Worm (Caenorhabditis elegans) whole organism, mixed stage, embryonic: ENCODE data around the gene scl-19.
"Not testable (repeated sequence)": the region's sequence is repeated elsewhere in the genome, so short reads cannot be mapped to it uniquely, and the experiment has no call there.

Experiments
- M03D4.4 ChIP-seq: sonication (generic microtip); optimal IDR thresholded peaks from 2 replicates; lab custom pipeline; 2017; ENCODE audit warnings: mild to moderate bottlenecking, missing genetic modification characterization, missing compliant biosample characterization
- bed-3 ChIP-seq: fragments of 200-800 bp; sonication (Bioruptor generic); optimal IDR thresholded peaks from 3 replicates; lab custom pipeline; 2018; ENCODE audit warnings: mild to moderate bottlenecking, missing genetic modification characterization, moderate library complexity, missing compliant biosample characterization
- blmp-1 ChIP-seq: fragments of 150-350 bp; optimal IDR thresholded peaks from 2 replicates; lab custom pipeline; 2014; ENCODE audit warnings: missing biosample characterization, missing genetic modification characterization
- ceh-39 ChIP-seq: fragments of 150-350 bp; optimal IDR thresholded peaks from 2 replicates; lab custom pipeline; 2014; ENCODE audit warnings: missing biosample characterization, missing genetic modification characterization
- ceh-43 ChIP-seq: fragments of 200-800 bp; sonication (Bioruptor generic); optimal IDR thresholded peaks from 2 replicates; lab custom pipeline; 2018; ENCODE audit warnings: mild to moderate bottlenecking, missing genetic modification characterization, moderate library complexity, missing compliant biosample characterization
- ceh-83 ChIP-seq: fragments of 200-800 bp; sonication (Bioruptor generic); optimal IDR thresholded peaks from 2 replicates; lab custom pipeline; 2018; ENCODE audit warnings: mild to moderate bottlenecking, missing genetic modification characterization, missing compliant biosample characterization
- ces-1 ChIP-seq: fragments of 150-350 bp; optimal IDR thresholded peaks from 2 replicates; lab custom pipeline; 2014; ENCODE audit warnings: missing biosample characterization, missing genetic modification reagents, missing genetic modification characterization
- cnd-1 ChIP-seq: fragments of 200-800 bp; sonication (Bioruptor generic); optimal IDR thresholded peaks from 2 replicates; lab custom pipeline; 2018; ENCODE audit warnings: mild to moderate bottlenecking, missing genetic modification characterization, missing compliant biosample characterization
- drap-1 ChIP-seq: fragments of 200-800 bp; sonication (Bioruptor generic); optimal IDR thresholded peaks from 3 replicates; lab custom pipeline; 2018; ENCODE audit warnings: mild to moderate bottlenecking, missing genetic modification characterization, missing compliant biosample characterization
- elt-1 ChIP-seq: sonication (generic microtip); optimal IDR thresholded peaks from 2 replicates; lab custom pipeline; 2017; ENCODE audit warnings: missing genetic modification characterization, mild to moderate bottlenecking, missing compliant biosample characterization, antibody characterized with exemption, moderate library complexity, borderline replicate concordance; ENCODE audit not compliant: insufficient read depth
- elt-3 ChIP-seq: fragments of 150-350 bp; optimal IDR thresholded peaks from 2 replicates; lab custom pipeline; 2014; ENCODE audit warnings: missing biosample characterization, missing genetic modification characterization
- flh-1 ChIP-seq: fragments of 200-800 bp; sonication (Bioruptor generic); optimal IDR thresholded peaks from 2 replicates; lab custom pipeline; 2018; ENCODE audit warnings: mild to moderate bottlenecking, missing genetic modification characterization, moderate library complexity, missing compliant biosample characterization
- ham-2 ChIP-seq: fragments of 200-800 bp; sonication (Bioruptor generic); optimal IDR thresholded peaks from 2 replicates; lab custom pipeline; 2018; ENCODE audit warnings: mild to moderate bottlenecking, missing genetic modification characterization, missing compliant biosample characterization
- hlh-1 ChIP-seq: fragments of 150-350 bp; optimal IDR thresholded peaks from 2 replicates; lab custom pipeline; 2014; ENCODE audit warnings: missing biosample characterization, missing genetic modification reagents, missing genetic modification characterization
- lin-13 ChIP-seq: fragments of 150-350 bp; optimal IDR thresholded peaks from 2 replicates; lab custom pipeline; 2014; ENCODE audit warnings: missing biosample characterization, missing genetic modification characterization
- lin-32 ChIP-seq: fragments of 200-800 bp; sonication (Bioruptor generic); optimal IDR thresholded peaks from 2 replicates; lab custom pipeline; 2018; ENCODE audit warnings: mild to moderate bottlenecking, missing genetic modification characterization, missing compliant biosample characterization
- mab-5 ChIP-seq: fragments of 150-350 bp; optimal IDR thresholded peaks from 2 replicates; lab custom pipeline; 2014; ENCODE audit warnings: missing biosample characterization, missing genetic modification characterization
- mep-1 ChIP-seq: fragments of 150-350 bp; optimal IDR thresholded peaks from 2 replicates; lab custom pipeline; 2017; ENCODE audit warnings: missing biosample characterization, missing genetic modification reagents, missing genetic modification characterization, inconsistent platforms
- mls-2 ChIP-seq: sonication (generic microtip); optimal IDR thresholded peaks from 2 replicates; lab custom pipeline; 2016; ENCODE audit warnings: mild to moderate bottlenecking, missing genetic modification characterization, moderate library complexity, missing compliant biosample characterization
- nhr-2 ChIP-seq: fragments of 150-350 bp; optimal IDR thresholded peaks from 2 replicates; lab custom pipeline; 2014; ENCODE audit warnings: missing biosample characterization, missing genetic modification characterization
- nhr-237 ChIP-seq: fragments of 150-350 bp; optimal IDR thresholded peaks from 2 replicates; lab custom pipeline; 2014; ENCODE audit warnings: missing biosample characterization, missing genetic modification characterization
- nhr-28 ChIP-seq: fragments of 150-350 bp; optimal IDR thresholded peaks from 2 replicates; lab custom pipeline; 2014; ENCODE audit warnings: missing biosample characterization, missing genetic modification characterization
- nhr-76 ChIP-seq: sonication (generic microtip); optimal IDR thresholded peaks from 2 replicates; lab custom pipeline; 2017; ENCODE audit warnings: missing biosample characterization, missing genetic modification characterization
- pha-4 ChIP-seq: fragments of 150-350 bp; optimal IDR thresholded peaks from 2 replicates; lab custom pipeline; 2018; ENCODE audit warnings: missing biosample characterization, missing genetic modification reagents, missing genetic modification characterization
- sem-2 ChIP-seq: fragments of 200-800 bp; sonication (Bioruptor generic); optimal IDR thresholded peaks from 2 replicates; lab custom pipeline; 2018; ENCODE audit warnings: mild to moderate bottlenecking, missing genetic modification characterization, missing compliant biosample characterization
- snpc-4 ChIP-seq: fragments of 150-350 bp; optimal IDR thresholded peaks from 2 replicates; lab custom pipeline; 2014; ENCODE audit warnings: missing biosample characterization, missing genetic modification characterization
- sptf-1 ChIP-seq: sonication (generic microtip); optimal IDR thresholded peaks from 2 replicates; lab custom pipeline; 2017; ENCODE audit warnings: mild to moderate bottlenecking, missing genetic modification characterization, moderate library complexity, missing compliant biosample characterization
- tbx-8 ChIP-seq: fragments of 200-800 bp; sonication (Bioruptor generic); optimal IDR thresholded peaks from 2 replicates; lab custom pipeline; 2018; ENCODE audit warnings: mild to moderate bottlenecking, missing genetic modification characterization, moderate library complexity, missing compliant biosample characterization
- unc-120 ChIP-seq: sonication (generic microtip); optimal IDR thresholded peaks from 2 replicates; lab custom pipeline; 2017; ENCODE audit warnings: missing genetic modification characterization, missing compliant biosample characterization; ENCODE audit not compliant: poor library complexity, severe bottlenecking
- unc-39 ChIP-seq: fragments of 150-350 bp; optimal IDR thresholded peaks from 2 replicates; lab custom pipeline; 2014; ENCODE audit warnings: missing biosample characterization, missing genetic modification characterization
- unc-62 ChIP-seq: fragments of 150-350 bp; optimal IDR thresholded peaks from 2 replicates; lab custom pipeline; 2014; ENCODE audit warnings: missing biosample characterization, missing genetic modification reagents, missing genetic modification characterization
- zip-8 ChIP-seq: fragments of 150-350 bp; optimal IDR thresholded peaks from 2 replicates; lab custom pipeline; 2014; ENCODE audit warnings: missing biosample characterization, missing genetic modification characterization
- ztf-11 ChIP-seq: fragments of 150-350 bp; optimal IDR thresholded peaks from 2 replicates; lab custom pipeline; 2014; ENCODE audit warnings: missing biosample characterization, missing genetic modification characterization

The scl-19 gene

DNA sequence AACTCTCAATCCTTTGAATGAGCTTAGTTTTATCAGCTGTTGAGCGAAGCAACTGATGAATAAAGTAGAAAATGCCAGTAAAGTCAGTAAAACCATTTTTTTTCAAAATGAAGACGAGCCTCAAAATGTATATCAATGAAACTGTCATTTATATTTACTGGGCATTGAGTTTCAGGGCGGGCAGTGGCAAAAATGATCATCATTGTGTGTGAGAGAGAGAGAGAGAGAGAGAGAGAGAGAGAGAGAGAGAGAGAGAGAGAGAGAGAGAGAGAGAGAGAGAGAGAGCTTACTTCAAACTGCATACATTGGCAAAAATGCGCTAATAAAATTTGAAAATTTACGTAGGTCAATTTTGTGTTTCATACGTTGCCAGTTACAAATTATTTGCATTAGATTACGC lies 28.4 kb downstream of the scl-19 start, which contains the start of gene F11D11.3:
TSS of gene F11D11.3 (minus strand) at position 101 of the 400 bp plus-strand sequence.
- no peak for TF ChIP-seq bed-3 (GFP tag; lab: Kevin White, UChicago)
- TF ChIP-seq lin-32 (GFP tag; lab: Kevin White, UChicago), result no peak
- TF ChIP-seq flh-1 (GFP tag; lab: Kevin White, UChicago), result no peak
- TF ChIP-seq unc-39 (tag; lab: Kevin White, UChicago), result no peak
- TF ChIP-seq nhr-76 (tag; lab: Kevin White, UChicago), result no peak
- TF ChIP-seq zip-8 (tag; lab: Kevin White, UChicago), result no peak
- TF ChIP-seq unc-62 (GFP tag; lab: Kevin White, UChicago), result no peak
- TF ChIP-seq drap-1 (GFP tag; lab: Kevin White, UChicago), result no peak
- no peak for TF ChIP-seq unc-120 (tag; lab: Kevin White, UChicago)
- TF ChIP-seq ceh-43 (GFP tag; lab: Kevin White, UChicago), result no peak
- TF ChIP-seq mls-2 (tag; lab: Kevin White, UChicago), result no peak
- TF ChIP-seq ces-1 (GFP tag; lab: Kevin White, UChicago), result no peak
- TF ChIP-seq elt-1, result no peak
- no peak for TF ChIP-seq pha-4 (tag; lab: Kevin White, UChicago)
- no peak for TF ChIP-seq ham-2 (GFP tag; lab: Kevin White, UChicago)
- TF ChIP-seq hlh-1 (tag; lab: Kevin White, UChicago), result no peak
- TF ChIP-seq M03D4.4 (tag; lab: Kevin White, UChicago), result no peak
- no peak for TF ChIP-seq ceh-39 (tag; lab: Kevin White, UChicago)
- TF ChIP-seq blmp-1 (tag; lab: Kevin White, UChicago), result no peak
- TF ChIP-seq nhr-237, result no peak

DNA sequence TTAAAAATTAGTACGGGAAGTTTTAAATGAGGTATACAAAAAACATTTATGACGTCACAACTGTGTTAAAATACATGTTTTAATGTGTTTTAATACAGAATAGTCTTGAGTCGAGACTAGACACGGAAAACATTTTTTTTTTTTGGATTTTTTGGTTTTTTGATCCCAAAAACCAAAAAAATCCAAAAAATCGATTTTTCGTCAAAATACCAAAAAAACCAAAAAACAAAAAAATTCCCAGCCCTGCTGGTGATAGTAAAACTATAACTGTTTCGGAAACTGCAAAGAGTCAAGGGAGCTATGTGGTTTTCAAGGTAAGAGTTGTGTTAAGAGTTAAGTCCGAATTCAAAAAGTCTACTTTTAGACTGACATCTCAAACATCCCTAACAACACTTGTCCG lies 29.3 kb downstream of the scl-19 start, which contains the start of gene F11D11.4:
TSS of gene F11D11.4 (plus strand) at position 301 of the 400 bp plus-strand sequence.
- no peak for TF ChIP-seq snpc-4 (tag; lab: Kevin White, UChicago)
- TF ChIP-seq nhr-2, result no peak
- TF ChIP-seq ceh-39 (tag; lab: Kevin White, UChicago), result no peak
- no peak for TF ChIP-seq mep-1 (tag; lab: Kevin White, UChicago)
- no peak for TF ChIP-seq unc-39 (tag; lab: Kevin White, UChicago)
- no peak for TF ChIP-seq unc-120 (tag; lab: Kevin White, UChicago)
- TF ChIP-seq pha-4 (tag; lab: Kevin White, UChicago), result no peak
- TF ChIP-seq lin-13 (tag; lab: Kevin White, UChicago), result no peak
- no peak for TF ChIP-seq elt-1
- TF ChIP-seq ceh-43 (GFP tag; lab: Kevin White, UChicago), result no peak
- no peak for TF ChIP-seq sem-2 (GFP tag; lab: Kevin White, UChicago)

DNA sequence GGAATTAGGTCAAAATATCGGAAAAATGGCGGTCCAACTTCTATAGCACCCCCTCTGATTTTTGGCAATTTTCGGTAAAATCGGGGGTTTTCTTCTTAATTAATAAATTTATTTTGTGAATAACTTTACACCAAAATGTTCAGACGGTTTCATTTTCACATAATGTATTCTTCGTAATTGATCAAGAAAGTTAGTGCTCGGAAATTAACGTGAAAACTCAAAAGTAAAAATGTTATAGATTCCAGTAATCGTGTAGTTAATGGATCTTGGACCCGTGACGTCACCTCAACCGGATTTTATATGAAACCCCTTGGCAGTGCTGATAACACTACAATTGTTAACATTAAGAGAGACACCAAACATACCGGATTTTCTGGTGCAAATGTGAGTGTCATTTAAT lies 30.3 kb downstream of the scl-19 start, which contains the start of gene F11D11.22:
TSS of gene F11D11.22 (plus strand) at position 301 of the 400 bp plus-strand sequence.
- not testable (repeated sequence) for TF ChIP-seq zip-8, M03D4.4, unc-39 (tag; lab: Kevin White, UChicago)

DNA sequence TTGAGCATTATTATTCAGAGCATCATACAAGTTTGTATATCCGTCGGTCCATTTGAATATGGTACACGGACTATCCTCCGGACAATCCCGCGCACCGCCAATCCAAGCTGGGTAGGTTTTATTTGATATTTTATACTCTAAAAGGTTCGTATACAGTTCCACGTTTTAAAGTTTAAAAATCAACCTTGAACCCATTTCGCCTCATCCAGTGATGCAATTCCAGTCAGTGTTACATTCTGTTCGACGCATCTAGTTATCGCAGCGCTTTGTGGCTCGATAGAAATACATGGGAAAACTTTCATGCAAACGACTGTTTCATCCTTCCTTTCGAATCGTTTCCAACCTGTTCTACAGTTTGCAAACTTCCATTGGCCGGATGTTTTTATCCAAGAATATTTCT lies 38.1 kb downstream of the scl-19 start:
- no peak for TF ChIP-seq ztf-11
- TF ChIP-seq cnd-1 (tag; lab: Kevin White, UChicago), result no peak
- TF ChIP-seq bed-3 (GFP tag; lab: Kevin White, UChicago), result no peak
- TF ChIP-seq unc-39 (tag; lab: Kevin White, UChicago), result no peak
- no peak for TF ChIP-seq mls-2 (tag; lab: Kevin White, UChicago)

DNA sequence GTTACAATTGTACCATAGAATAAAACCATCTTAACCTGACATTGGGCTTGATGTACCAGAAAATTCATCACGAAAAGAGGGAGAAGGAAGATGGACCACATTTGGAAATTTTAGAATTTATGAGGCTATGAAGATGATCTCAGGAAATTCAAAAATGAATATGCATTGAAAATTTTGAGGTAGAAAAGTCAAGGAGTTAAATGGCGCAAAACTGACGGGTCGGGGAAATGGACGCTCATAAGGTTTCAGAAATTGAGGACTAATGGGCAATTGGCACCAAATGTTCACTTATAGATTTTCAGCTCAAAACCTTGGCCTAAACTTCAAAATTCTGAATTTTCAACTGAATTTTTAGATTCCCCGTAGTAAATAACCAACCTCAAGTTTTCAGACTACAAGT lies 38.8 kb downstream of the scl-19 start, which contains the start of gene clec-255:
TSS of gene clec-255 (minus strand) at position 101 of the 400 bp plus-strand sequence.
- no peak for TF ChIP-seq pha-4 (tag; lab: Kevin White, UChicago)
- no peak for TF ChIP-seq ham-2 (GFP tag; lab: Kevin White, UChicago)
- no peak for TF ChIP-seq hlh-1 (tag; lab: Kevin White, UChicago)
- TF ChIP-seq elt-1, result no peak
- no peak for TF ChIP-seq mab-5
- TF ChIP-seq sptf-1 (tag; lab: Kevin White, UChicago), result no peak
- TF ChIP-seq blmp-1 (tag; lab: Kevin White, UChicago), result no peak
- no peak for TF ChIP-seq snpc-4 (tag; lab: Kevin White, UChicago)
- TF ChIP-seq nhr-28, result no peak
- no peak for TF ChIP-seq lin-13 (tag; lab: Kevin White, UChicago)
- TF ChIP-seq ceh-43 (GFP tag; lab: Kevin White, UChicago), result no peak
- no peak for TF ChIP-seq elt-3 (tag; lab: Kevin White, UChicago)
- no peak for TF ChIP-seq tbx-8
- no peak for TF ChIP-seq M03D4.4 (tag; lab: Kevin White, UChicago)
- no peak for TF ChIP-seq ceh-83 (GFP tag; lab: Kevin White, UChicago)
